Worm (Caenorhabditis elegans) whole organism, L1 larva: ENCODE measurements around the gene F22H10.11.

Experiments used
- C04F5.9 ChIP-seq: sonication (generic microtip); optimal IDR thresholded peaks from 2 replicates; lab custom pipeline; 2016; ENCODE audit warnings: missing genetic modification characterization, missing compliant biosample characterization
- aly-2 ChIP-seq: fragments of 150-350 bp; optimal IDR thresholded peaks from 2 replicates; lab custom pipeline; 2014; ENCODE audit warnings: missing biosample characterization, missing genetic modification characterization
- fkh-10 ChIP-seq: sonication (generic microtip); optimal IDR thresholded peaks from 2 replicates; lab custom pipeline; 2017; ENCODE audit warnings: missing biosample characterization, missing genetic modification reagents, missing genetic modification characterization
- lin-13 ChIP-seq: fragments of 150-350 bp; optimal IDR thresholded peaks from 2 replicates; lab custom pipeline; 2014; ENCODE audit warnings: missing biosample characterization, missing genetic modification reagents, missing genetic modification characterization
- mef-2 ChIP-seq: fragments of 150-350 bp; optimal IDR thresholded peaks from 2 replicates; lab custom pipeline; 2014; ENCODE audit warnings: missing biosample characterization, missing genetic modification characterization
- nhr-11 ChIP-seq: fragments of 150-350 bp; optimal IDR thresholded peaks from 2 replicates; lab custom pipeline; 2014; ENCODE audit warnings: missing biosample characterization, missing genetic modification characterization
- nhr-12 ChIP-seq: sonication (generic microtip); optimal IDR thresholded peaks from 2 replicates; lab custom pipeline; 2017; ENCODE audit warnings: missing biosample characterization, missing genetic modification characterization
- nhr-237 ChIP-seq: fragments of 150-350 bp; optimal IDR thresholded peaks from 2 replicates; lab custom pipeline; 2014; ENCODE audit warnings: missing biosample characterization, missing genetic modification characterization
- nhr-85 ChIP-seq: sonication (generic microtip); peaks from one replicate; lab custom pipeline; 2016; ENCODE audit warnings: missing genetic modification characterization, inconsistent platforms, missing compliant biosample characterization
- snpc-4 ChIP-seq: fragments of 150-350 bp; optimal IDR thresholded peaks from 2 replicates; lab custom pipeline; 2014; ENCODE audit warnings: missing biosample characterization, missing genetic modification characterization
- unc-130 ChIP-seq: fragments of 150-350 bp; optimal IDR thresholded peaks from 2 replicates; lab custom pipeline; 2017; ENCODE audit warnings: missing biosample characterization, missing genetic modification characterization, inconsistent platforms
- unc-62 ChIP-seq: fragments of 150-350 bp; optimal IDR thresholded peaks from 2 replicates; lab custom pipeline; 2014; ENCODE audit warnings: missing biosample characterization, missing genetic modification reagents, missing genetic modification characterization
- ztf-4 ChIP-seq: fragments of 150-350 bp; optimal IDR thresholded peaks from 2 replicates; lab custom pipeline; 2014; ENCODE audit warnings: missing biosample characterization, missing genetic modification characterization

DNA sequence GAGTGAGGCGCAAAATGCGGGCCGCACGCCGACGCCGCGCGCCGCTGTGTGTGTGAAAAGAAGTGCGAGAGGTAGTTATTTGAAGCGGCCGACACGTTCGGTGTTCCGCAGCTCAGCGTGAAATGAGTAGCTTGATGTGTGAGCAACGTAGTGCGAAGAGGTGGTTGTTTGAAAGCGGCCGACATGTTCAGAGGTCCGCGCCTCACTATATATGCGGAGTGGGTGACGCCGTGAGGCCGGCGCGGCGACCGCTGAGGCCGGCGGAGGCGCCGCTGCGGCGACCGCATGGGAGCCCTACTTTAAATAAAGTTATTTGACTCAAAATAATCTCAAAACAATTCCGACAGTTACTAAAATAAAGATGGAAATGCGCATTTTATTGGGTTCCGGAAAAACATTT lies 9.0 kb upstream of the F22H10.11 start:
- TF ChIP-seq fkh-10 (GFP tag; lab: Kevin White, UChicago) (no peak), aly-2 (tag; lab: Kevin White, UChicago) (no peak), unc-62 (GFP tag; lab: Kevin White, UChicago) (no peak), mef-2 (tag; lab: Kevin White, UChicago) (no peak), nhr-237 (no peak), C04F5.9 (tag; lab: Kevin White, UChicago) (no peak), snpc-4 (tag; lab: Kevin White, UChicago) (peak; percentile 7), lin-13 (GFP tag; lab: Kevin White, UChicago) (no peak), nhr-85 (tag; lab: Kevin White, UChicago) (no peak), nhr-12 (tag; lab: Kevin White, UChicago) (no peak), nhr-11 (tag; lab: Kevin White, UChicago) (no peak), unc-130 (no peak), ztf-4 (no peak)
